Fruit fly (Drosophila melanogaster) whole organism, embryonic: ENCODE results near the gene Tpst.

Source experiments
- Abd-B ChIP-seq: fragments of 200-800 bp; sonication (Bioruptor generic); optimal IDR thresholded peaks from 2 replicates; lab custom pipeline; 2018; ENCODE audit warnings: missing biosample characterization, mild to moderate bottlenecking, missing genetic modification characterization, moderate library complexity
- Atf3 ChIP-seq: fragments of 200-800 bp; sonication (Bioruptor generic); optimal IDR thresholded peaks from 3 replicates; lab custom pipeline; 2016; ENCODE audit warnings: missing biosample characterization, missing genetic modification characterization
- Atf6 ChIP-seq: fragments of 200-800 bp; sonication (Bioruptor generic); IDR thresholded peaks from 2 replicates; pipeline ENCODE4 v1.3.6; 2022; ENCODE audit warnings: missing biosample characterization, missing genetic modification characterization
- CG10321 ChIP-seq: fragments of 200-800 bp; sonication (Bioruptor generic); IDR thresholded peaks from 2 replicates; pipeline ENCODE4 v1.3.6; 2022; ENCODE audit warnings: missing biosample characterization, missing genetic modification characterization
- CG11085 ChIP-seq: fragments of 200-800 bp; sonication (Bioruptor generic); IDR thresholded peaks from 2 replicates; pipeline ENCODE4 v1.3.6; 2022; ENCODE audit warnings: missing biosample characterization, missing genetic modification characterization
- CG11504 ChIP-seq: fragments of 200-800 bp; sonication (Bioruptor generic); optimal IDR thresholded peaks from 3 replicates; lab custom pipeline; 2019; ENCODE audit warnings: missing biosample characterization, mild to moderate bottlenecking, missing genetic modification characterization, moderate library complexity
- CG12744 ChIP-seq: fragments of 200-800 bp; sonication (Bioruptor generic); optimal IDR thresholded peaks from 2 replicates; lab custom pipeline; 2016; ENCODE audit warnings: missing biosample characterization, missing genetic modification characterization
- CG13296 ChIP-seq: fragments of 200-800 bp; sonication (Bioruptor generic); optimal IDR thresholded peaks from 3 replicates; lab custom pipeline; 2018; ENCODE audit warnings: missing biosample characterization, mild to moderate bottlenecking, missing genetic modification characterization
- CG14667 ChIP-seq: fragments of 200-800 bp; sonication (Bioruptor generic); IDR thresholded peaks from 2 replicates; pipeline ENCODE4 v1.3.6; 2022; ENCODE audit warnings: missing biosample characterization, missing genetic modification characterization
- CG15011 ChIP-seq: fragments of 200-800 bp; sonication (Bioruptor generic); optimal IDR thresholded peaks from 3 replicates; lab custom pipeline; 2018; ENCODE audit warnings: missing biosample characterization, mild to moderate bottlenecking, missing genetic modification characterization
- CG15479 ChIP-seq: fragments of 200-800 bp; sonication (Bioruptor generic); optimal IDR thresholded peaks from 3 replicates; lab custom pipeline; 2019; ENCODE audit warnings: missing biosample characterization, mild to moderate bottlenecking, missing genetic modification characterization, moderate library complexity
- CG18476 ChIP-seq: fragments of 200-800 bp; sonication (Bioruptor generic); optimal IDR thresholded peaks from 2 replicates; lab custom pipeline; 2016; ENCODE audit warnings: missing biosample characterization, mild to moderate bottlenecking, missing genetic modification characterization
- CG2202 ChIP-seq: fragments of 200-800 bp; sonication (Bioruptor generic); optimal IDR thresholded peaks from 2 replicates; lab custom pipeline; 2018; ENCODE audit warnings: missing biosample characterization, mild to moderate bottlenecking, missing genetic modification characterization
- CG2712 ChIP-seq: fragments of 200-800 bp; optimal IDR thresholded peaks from 3 replicates; lab custom pipeline; 2019; ENCODE audit warnings: missing biosample characterization, mild to moderate bottlenecking, missing genetic modification characterization, moderate library complexity
- CG30020 ChIP-seq: fragments of 200-800 bp; optimal IDR thresholded peaks from 2 replicates; lab custom pipeline; 2019; ENCODE audit warnings: missing biosample characterization, mild to moderate bottlenecking, missing genetic modification characterization, moderate library complexity
- CG3281 ChIP-seq: fragments of 200-800 bp; sonication (Bioruptor generic); optimal IDR thresholded peaks from 3 replicates; lab custom pipeline; 2017; ENCODE audit warnings: missing biosample characterization, mild to moderate bottlenecking, missing genetic modification characterization
- CG3995 ChIP-seq: fragments of 200-800 bp; sonication (Bioruptor generic); optimal IDR thresholded peaks from 3 replicates; lab custom pipeline; 2016; ENCODE audit warnings: missing biosample characterization, missing genetic modification characterization
- CG5180 ChIP-seq: fragments of 200-800 bp; sonication (Bioruptor generic); optimal IDR thresholded peaks from 3 replicates; lab custom pipeline; 2017; ENCODE audit warnings: missing biosample characterization, missing genetic modification characterization, mild to moderate bottlenecking, moderate library complexity, missing genetic modification reagents
- CG7556 ChIP-seq: fragments of 200-800 bp; sonication (Bioruptor generic); optimal IDR thresholded peaks from 2 replicates; lab custom pipeline; 2017; ENCODE audit warnings: missing biosample characterization, mild to moderate bottlenecking, missing genetic modification characterization
- CG8388 ChIP-seq: fragments of 200-800 bp; sonication (Bioruptor generic); optimal IDR thresholded peaks from 2 replicates; lab custom pipeline; 2019; ENCODE audit warnings: missing biosample characterization, mild to moderate bottlenecking, missing genetic modification characterization, moderate library complexity
- CG9797 ChIP-seq: fragments of 200-800 bp; sonication (Bioruptor generic); optimal IDR thresholded peaks from 3 replicates; lab custom pipeline; 2018; ENCODE audit warnings: missing biosample characterization, mild to moderate bottlenecking, missing genetic modification characterization
- CkIIα-i1 ChIP-seq: fragments of 200-800 bp; sonication (Bioruptor generic); IDR thresholded peaks from 2 replicates; pipeline ENCODE4 v1.3.6; 2022; ENCODE audit warnings: missing biosample characterization, missing genetic modification characterization
- Deaf1 ChIP-seq: fragments of 200-800 bp; optimal IDR thresholded peaks from 3 replicates; lab custom pipeline; 2019; ENCODE audit warnings: missing biosample characterization, mild to moderate bottlenecking, missing genetic modification characterization, moderate library complexity
- Dp ChIP-seq: fragments of 200-800 bp; sonication (Bioruptor generic); optimal IDR thresholded peaks from 2 replicates; lab custom pipeline; 2018; ENCODE audit warnings: missing biosample characterization, mild to moderate bottlenecking, missing genetic modification characterization, moderate library complexity
- Fer3 ChIP-seq: fragments of 200-800 bp; sonication (Bioruptor generic); optimal IDR thresholded peaks from 2 replicates; lab custom pipeline; 2018; ENCODE audit warnings: missing biosample characterization, mild to moderate bottlenecking, missing genetic modification characterization, moderate library complexity
- HLH4C ChIP-seq: fragments of 200-800 bp; sonication (Bioruptor generic); IDR thresholded peaks from 3 replicates; pipeline ENCODE4 v1.3.6; 2022; ENCODE audit warnings: missing biosample characterization, missing genetic modification characterization; ENCODE audit not compliant: partially characterized antibody
- HLH54F ChIP-seq: fragments of 200-800 bp; sonication (Bioruptor generic); optimal IDR thresholded peaks from 3 replicates; lab custom pipeline; 2016; ENCODE audit warnings: missing biosample characterization, missing genetic modification characterization
- Sry-β ChIP-seq: fragments of 200-800 bp; sonication (Bioruptor generic); optimal IDR thresholded peaks from 2 replicates; lab custom pipeline; 2018; ENCODE audit warnings: missing biosample characterization, mild to moderate bottlenecking, missing genetic modification characterization, moderate library complexity
- Sry-δ ChIP-seq: fragments of 200-800 bp; sonication (Bioruptor generic); optimal IDR thresholded peaks from 2 replicates; lab custom pipeline; 2016; ENCODE audit warnings: missing biosample characterization, missing genetic modification characterization
- az2 ChIP-seq: fragments of 200-800 bp; sonication (Bioruptor generic); optimal IDR thresholded peaks from 3 replicates; lab custom pipeline; 2016; ENCODE audit warnings: missing biosample characterization, missing genetic modification characterization
- br ChIP-seq: fragments of >200 bp; optimal IDR thresholded peaks from 2 replicates; lab custom pipeline; 2017
- cato ChIP-seq: fragments of 200-800 bp; sonication (Bioruptor generic); optimal IDR thresholded peaks from 2 replicates; lab custom pipeline; 2016; ENCODE audit warnings: missing biosample characterization, missing genetic modification characterization, borderline replicate concordance
- chif ChIP-seq, 2 experiments: fragments of 200-800 bp; sonication (Bioruptor generic); optimal IDR thresholded peaks; 3 replicates each; lab custom pipeline; 2016; ENCODE audit warnings: missing biosample characterization in 2 of 2, missing genetic modification characterization in 2 of 2
- croc ChIP-seq: fragments of 200-800 bp; sonication (Bioruptor generic); conservative IDR thresholded peaks from 3 replicates; pipeline ENCODE4 v1.3.6; 2022; ENCODE audit warnings: missing biosample characterization, missing genetic modification characterization
- dan ChIP-seq: fragments of 200-800 bp; sonication (Bioruptor generic); IDR thresholded peaks from 2 replicates; pipeline ENCODE4 v1.3.6; 2022; ENCODE audit warnings: missing biosample characterization, missing genetic modification characterization
- eve ChIP-seq, 2 experiments: fragments of >200 bp; optimal IDR thresholded peaks; 2 replicates each; lab custom pipeline; 2017; ENCODE audit warnings: missing biosample characterization in 2 of 2, missing genetic modification characterization in 2 of 2
- gcm2 ChIP-seq: fragments of 200-800 bp; sonication (Bioruptor generic); optimal IDR thresholded peaks from 2 replicates; lab custom pipeline; 2016; ENCODE audit warnings: missing biosample characterization, missing genetic modification characterization
- grn ChIP-seq: fragments of 200-800 bp; sonication (Bioruptor generic); optimal IDR thresholded peaks from 3 replicates; lab custom pipeline; 2017; ENCODE audit warnings: missing biosample characterization, missing genetic modification characterization
- insv ChIP-seq, 2 experiments: fragments of 200-800 bp; sonication (Bioruptor generic); optimal IDR thresholded peaks; 3 replicates each; lab custom pipeline; 2016 to 2018; ENCODE audit warnings: missing biosample characterization in 2 of 2, missing genetic modification characterization in 2 of 2
- jing ChIP-seq: fragments of 200-800 bp; sonication (Bioruptor generic); optimal IDR thresholded peaks from 2 replicates; lab custom pipeline; 2018; ENCODE audit warnings: missing biosample characterization, mild to moderate bottlenecking, missing genetic modification characterization
- kni ChIP-seq: fragments of 200-800 bp; sonication (Bioruptor generic); optimal IDR thresholded peaks from 3 replicates; lab custom pipeline; 2017; ENCODE audit warnings: mild to moderate bottlenecking, missing biosample characterization, missing genetic modification reagents, missing genetic modification characterization
- lab ChIP-seq: fragments of 200-800 bp; sonication (Bioruptor generic); optimal IDR thresholded peaks from 3 replicates; lab custom pipeline; 2017; ENCODE audit warnings: missing biosample characterization, missing genetic modification characterization, mild to moderate bottlenecking, moderate library complexity, missing genetic modification reagents
- p53 ChIP-seq: fragments of 200-800 bp; sonication (Bioruptor generic); optimal IDR thresholded peaks from 2 replicates; lab custom pipeline; 2016; ENCODE audit warnings: missing biosample characterization, missing genetic modification characterization
- pita ChIP-seq: fragments of 200-800 bp; sonication (Bioruptor generic); optimal IDR thresholded peaks from 2 replicates; lab custom pipeline; 2017; ENCODE audit warnings: missing biosample characterization, mild to moderate bottlenecking, missing genetic modification characterization
- row ChIP-seq: fragments of 200-800 bp; sonication (Bioruptor generic); IDR thresholded peaks from 3 replicates; pipeline ENCODE4 v1.3.6; 2022; ENCODE audit warnings: missing biosample characterization, missing genetic modification characterization
- sisA ChIP-seq: fragments of 200-800 bp; sonication (Bioruptor generic); IDR thresholded peaks from 2 replicates; pipeline ENCODE4 v1.3.6; 2022; ENCODE audit warnings: missing biosample characterization, missing genetic modification characterization
- slp2 ChIP-seq: fragments of 200-800 bp; sonication (Bioruptor generic); optimal IDR thresholded peaks from 2 replicates; lab custom pipeline; 2016; ENCODE audit warnings: missing biosample characterization, missing genetic modification characterization
- unpg ChIP-seq: fragments of 200-800 bp; sonication (Bioruptor generic); optimal IDR thresholded peaks from 3 replicates; lab custom pipeline; 2018; ENCODE audit warnings: missing biosample characterization, mild to moderate bottlenecking, missing genetic modification characterization, moderate library complexity
- vnd ChIP-seq: fragments of 200-800 bp; sonication (Bioruptor generic); IDR thresholded peaks from 3 replicates; pipeline ENCODE4 v1.3.6; 2022; ENCODE audit warnings: missing biosample characterization, missing genetic modification characterization; ENCODE audit not compliant: partially characterized antibody
- zfh2 ChIP-seq: fragments of 200-800 bp; sonication (Bioruptor generic); optimal IDR thresholded peaks from 2 replicates; lab custom pipeline; 2016; ENCODE audit warnings: missing biosample characterization, missing genetic modification characterization

Gene Tpst

dm6 chrX:13624334-13625079, 60.9 kb downstream of the Tpst start, which contains the start of the genes CG2691 and NFAT (continued):
- TF ChIP-seq CG2712 (no peak), CG30020 (tag; lab: Kevin White, UChicago) (peak; percentile 0), CkIIα-i1 (GFP tag; lab: Robert Waterston, UW) (no peak), CG9797 (GFP tag; lab: Kevin White, UChicago) (peak; percentile 36), slp2 (GFP tag; lab: Kevin White, UChicago) (no peak), Fer3 (tag; lab: Kevin White, UChicago) (no peak), Atf3 (GFP tag; lab: Kevin White, UChicago) (no peak), row (GFP tag; lab: Robert Waterston, UW) (peak; percentile 14; the same call in 1 of the 3 replicates), Atf6 (no peak), CG3281 (no peak), cato (GFP tag; lab: Kevin White, UChicago) (no peak), zfh2 (GFP tag; lab: Kevin White, UChicago) (no peak), CG7556 (GFP tag; lab: Kevin White, UChicago) (no peak), CG2202 (no peak), CG8388 (GFP tag; lab: Kevin White, UChicago) (no peak), CG13296 (GFP tag; lab: Kevin White, UChicago) (no peak), CG11504 (peak; percentile 28), grn (GFP tag; lab: Kevin White, UChicago) (no peak), sisA (GFP tag; lab: Robert Waterston, UW) (no peak), vnd (GFP tag; lab: Robert Waterston, UW) (peak; percentile 54; the same call in 1 of the 3 replicates), HLH4C (peak; percentile 85), CG11085 (GFP tag; lab: Robert Waterston, UW) (no peak), CG14667 (GFP tag; lab: Robert Waterston, UW) (no peak), CG15011 (no peak), jing (no peak), HLH54F (no peak), dan (GFP tag; lab: Robert Waterston, UW) (no peak), gcm2 (no peak), az2 (GFP tag; lab: Kevin White, UChicago) (no peak), kni (no peak), croc (no peak), CG15479 (GFP tag; lab: Kevin White, UChicago) (peak; percentile 69), chif (GFP tag; optimal IDR thresholded peaks at IDR 0.05; lab: Kevin White, UChicago) (no peak), Abd-B (GFP tag; lab: Kevin White, UChicago) (no peak), CG3995 (GFP tag; lab: Kevin White, UChicago) (no peak), insv (GFP tag; optimal IDR thresholded peaks at IDR 0.05; lab: Kevin White, UChicago) (peak in 1 of 2 experiments; percentile 27), Deaf1 (peak; percentile 8), CG18476 (GFP tag; lab: Kevin White, UChicago) (no peak), pita (GFP tag; lab: Kevin White, UChicago) (peak; percentile 78), lab (no peak), p53 (GFP tag; lab: Kevin White, UChicago) (no peak), CG12744 (GFP tag; lab: Kevin White, UChicago) (no peak), br (lab: Kevin White, UChicago) (no peak), CG10321 (GFP tag; lab: Robert Waterston, UW) (peak; percentile 76), CG5180 (no peak), unpg (GFP tag; lab: Kevin White, UChicago) (no peak), Sry-δ (GFP tag; lab: Kevin White, UChicago) (peak; percentile 63), eve (GFP tag; optimal IDR thresholded peaks at IDR 0.05; lab: Kevin White, UChicago) (no peak), Dp (peak; percentile 61), Sry-β (GFP tag; lab: Kevin White, UChicago) (no peak)
